Fruit fly (Drosophila melanogaster): Measurements from ENCODE around the gene ImpL2.
A peak's percentile ranks its signal among the peaks of the same experiment; 100 is the strongest.

The ImpL2 gene

DNA sequence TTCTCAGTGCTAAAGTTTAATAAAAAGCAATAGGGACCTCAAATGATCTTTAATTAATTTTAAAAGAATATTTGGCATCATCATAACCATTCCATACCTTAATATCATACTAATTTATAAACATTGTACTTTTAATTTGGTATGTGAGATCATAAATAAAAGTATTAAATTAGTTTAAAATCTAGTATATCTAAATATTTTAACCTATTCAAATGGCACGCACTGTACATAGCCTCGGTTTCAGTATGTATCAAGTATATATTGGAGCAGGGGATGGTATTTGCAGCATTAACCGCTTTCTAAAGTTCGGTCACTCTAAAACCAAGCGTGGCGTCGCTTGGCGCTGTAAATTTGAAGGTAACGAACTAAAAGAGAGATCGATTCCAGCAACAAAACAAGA, 6.5 kb upstream of the ImpL2 start, which contains the start of gene pav (continued):
- TF ChIP-seq CG15696 (tag; optimal IDR thresholded peaks at IDR 0.05): peak; percentile 11
- TF ChIP-seq CG12155 (GFP tag; optimal IDR thresholded peaks at IDR 0.05): peak; percentile 19
- TF ChIP-seq slbo (GFP tag; IDR thresholded peaks at IDR 0.05): peak; percentile 40; the same call in 1 of the 2 replicates
- TF ChIP-seq prd (optimal IDR thresholded peaks at IDR 0.05): no peak
- TF ChIP-seq prd (GFP tag; IDR thresholded peaks at IDR 0.05): peak; percentile 67
- TF ChIP-seq shn (GFP tag; optimal IDR thresholded peaks at IDR 0.05): no peak
- TF ChIP-seq ase (GFP tag; IDR thresholded peaks at IDR 0.05): peak; percentile 38; the same call in 1 of the 3 replicates
- TF ChIP-seq CG3407 (GFP tag; optimal IDR thresholded peaks at IDR 0.05): no peak
- TF ChIP-seq Max (GFP tag; optimal IDR thresholded peaks at IDR 0.05): peak; percentile 27
- no peak for TF ChIP-seq pum (GFP tag; optimal IDR thresholded peaks at IDR 0.05)
- TF ChIP-seq ac (GFP tag; optimal IDR thresholded peaks at IDR 0.05): no peak
- peak; percentile 2 for TF ChIP-seq CrebB (tag; optimal IDR thresholded peaks at IDR 0.05)
- TF ChIP-seq CG8924 (tag; optimal IDR thresholded peaks at IDR 0.05): peak; percentile 66
- TF ChIP-seq stwl (tag; optimal IDR thresholded peaks at IDR 0.05): peak; percentile 39
- peak; percentile 58 for TF ChIP-seq lmd (GFP tag; IDR thresholded peaks at IDR 0.05)
- no peak for TF ChIP-seq twi (tag; optimal IDR thresholded peaks at IDR 0.05)
- peak; percentile 4 for TF ChIP-seq Mad (GFP tag; optimal IDR thresholded peaks at IDR 0.05)
- no peak for TF ChIP-seq CG7745 (tag; optimal IDR thresholded peaks at IDR 0.05)
- TF ChIP-seq CG6683 (GFP tag; optimal IDR thresholded peaks at IDR 0.05): no peak
- TF ChIP-seq Ets97D (GFP tag; optimal IDR thresholded peaks at IDR 0.05): peak; percentile 42
- TF ChIP-seq onecut (GFP tag; IDR thresholded peaks at IDR 0.05): peak; percentile 24; the same call in 1 of the 2 replicates
- peak; percentile 54 for TF ChIP-seq CG30403 (GFP tag; optimal IDR thresholded peaks at IDR 0.05)
- TF ChIP-seq crp (GFP tag; optimal IDR thresholded peaks at IDR 0.05): peak in 1 of 2 experiments; percentile 0
- TF ChIP-seq Drgx (GFP tag; IDR thresholded peaks at IDR 0.05): peak; percentile 54
- no peak for TF ChIP-seq CG8359 (GFP tag; optimal IDR thresholded peaks at IDR 0.05; ENCODE audit: borderline replicate concordance)
- TF ChIP-seq Elba2 (GFP tag; optimal IDR thresholded peaks at IDR 0.05): peak; percentile 9
- 0 out of 2 replicates have a peak, but pooled peaks have one; percentile 26 for TF ChIP-seq al (GFP tag; IDR thresholded peaks at IDR 0.05)
- TF ChIP-seq Lpt (GFP tag; optimal IDR thresholded peaks at IDR 0.05): no peak
- TF ChIP-seq Nf-YA (GFP tag; IDR thresholded peaks at IDR 0.05): no peak
- TF ChIP-seq NK7.1 (GFP tag; optimal IDR thresholded peaks at IDR 0.05): no peak
- peak; percentile 4 for TF ChIP-seq Abd-B (GFP tag; optimal IDR thresholded peaks at IDR 0.05)
- TF ChIP-seq CG12219 (GFP tag; optimal IDR thresholded peaks at IDR 0.05): no peak
- peak; percentile 5 for TF ChIP-seq CG3995 (GFP tag; optimal IDR thresholded peaks at IDR 0.05)
- TF ChIP-seq MBD-R2 (GFP tag; IDR thresholded peaks at IDR 0.05): peak; percentile 63; the same call in 1 of the 2 replicates
- peak; percentile 48 for TF ChIP-seq zen (tag; optimal IDR thresholded peaks at IDR 0.05)
- peak; percentile 61 for TF ChIP-seq trem (tag; optimal IDR thresholded peaks at IDR 0.05)
- 0 out of 2 replicates have a peak, but pooled peaks have one; percentile 11 for TF ChIP-seq CG11085 (GFP tag; IDR thresholded peaks at IDR 0.05)
- TF ChIP-seq Taf1 (GFP tag; IDR thresholded peaks at IDR 0.05): peak; percentile 39; the same call in 1 of the 2 replicates
- peak; percentile 32; the same call in 1 of the 3 replicates for TF ChIP-seq H15 (GFP tag; IDR thresholded peaks at IDR 0.05)
- TF ChIP-seq CG13775 (GFP tag; optimal IDR thresholded peaks at IDR 0.05): peak; percentile 30
- peak; percentile 71 for TF ChIP-seq CG2712 (tag; optimal IDR thresholded peaks at IDR 0.05)
- TF ChIP-seq pan (optimal IDR thresholded peaks at IDR 0.05): no peak
- TF ChIP-seq pan (GFP tag; optimal IDR thresholded peaks at IDR 0.05 in 1 of 2, IDR thresholded peaks at IDR 0.05 in 1 of 2): peak in 1 of 2 experiments; percentile 46
- TF ChIP-seq BtbVII (GFP tag; optimal IDR thresholded peaks at IDR 0.05): no peak
- 0 out of 3 replicates have a peak, but pooled peaks have one; percentile 6 for TF ChIP-seq Opbp (GFP tag; IDR thresholded peaks at IDR 0.05; ENCODE audit: partially characterized antibody)
- no peak for TF ChIP-seq CG31365 (tag; optimal IDR thresholded peaks at IDR 0.05)
- peak; percentile 80 for TF ChIP-seq CG11695 (GFP tag; IDR thresholded peaks at IDR 0.05)
- TF ChIP-seq Adf1 (GFP tag; IDR thresholded peaks at IDR 0.05): 0 out of 2 replicates have a peak, but pooled peaks have one; percentile 19
- TF ChIP-seq CG11696 (GFP tag; IDR thresholded peaks at IDR 0.05): peak; percentile 97
- peak; percentile 6 for TF ChIP-seq CG12299 (tag; optimal IDR thresholded peaks at IDR 0.05)
- no peak for TF ChIP-seq ERR (GFP tag; optimal IDR thresholded peaks at IDR 0.05)

All from whole organism, embryonic.